Worm (Caenorhabditis elegans): Measurements from ENCODE around the gene F45D3.4.

Gene F45D3.4

ce11 chrV:12551638-12552478 lies 1.1 kb downstream of the F45D3.4 start:
- no peak for TF ChIP-seq bed-1 (GFP tag; IDR thresholded peaks at IDR 0.05)
- no peak for TF ChIP-seq F57C9.4 (tag; optimal IDR thresholded peaks at IDR 0.05)
- peak; percentile 39; the same call in 1 of the 2 replicates for TF ChIP-seq let-526 (GFP tag; IDR thresholded peaks at IDR 0.05)
- no peak for TF ChIP-seq Y56A3A.18 (GFP tag; IDR thresholded peaks at IDR 0.05)
- no peak for TF ChIP-seq snpc-1.1 (tag; optimal IDR thresholded peaks at IDR 0.05; ENCODE audit: insufficient read depth)
- no peak for TF ChIP-seq ceh-91 (GFP tag; IDR thresholded peaks at IDR 0.05)
- TF ChIP-seq F37B4.10 (GFP tag; IDR thresholded peaks at IDR 0.05): no peak
- no peak for TF ChIP-seq C06A6.2 (GFP tag; conservative IDR thresholded peaks at IDR 0.05)
- no peak for TF ChIP-seq K12H6.12 (tag; optimal IDR thresholded peaks at IDR 0.05)
- TF ChIP-seq attf-3 (GFP tag; conservative IDR thresholded peaks at IDR 0.05): no peak
- TF ChIP-seq F22D6.2 (tag; optimal IDR thresholded peaks at IDR 0.05): no peak
- no peak for TF ChIP-seq gei-17 (GFP tag; optimal IDR thresholded peaks at IDR 0.05)
- no peak for TF ChIP-seq lsl-1 (GFP tag; optimal IDR thresholded peaks at IDR 0.05)
- no peak for TF ChIP-seq ztf-22 (GFP tag; optimal IDR thresholded peaks at IDR 0.05)
- no peak for TF ChIP-seq ztf-6 (GFP tag; IDR thresholded peaks at IDR 0.05)
- no peak for TF ChIP-seq ets-4 (GFP tag; optimal IDR thresholded peaks at IDR 0.05)
- TF ChIP-seq atf-7 (tag; optimal IDR thresholded peaks at IDR 0.05): no peak
- TF ChIP-seq tbp1 (GFP tag; optimal IDR thresholded peaks at IDR 0.05): peak; percentile 20
- TF ChIP-seq B0336.3 (GFP tag; IDR thresholded peaks at IDR 0.05): peak; percentile 23; the same call in 1 of the 2 replicates
- no peak for TF ChIP-seq mes-4 (tag; optimal IDR thresholded peaks at IDR 0.05)
- TF ChIP-seq ZK185.1 (tag; optimal IDR thresholded peaks at IDR 0.05; ENCODE audit: poor library complexity, severe bottlenecking): no peak
- no peak for TF ChIP-seq tbx-9 (tag; optimal IDR thresholded peaks at IDR 0.05; ENCODE audit: borderline replicate concordance)
- peak; percentile 17; the same call in 1 of the 2 replicates for TF ChIP-seq dox-1 (GFP tag; IDR thresholded peaks at IDR 0.05)
- TF ChIP-seq sdz-38 (tag; optimal IDR thresholded peaks at IDR 0.05): no peak
- no peak for TF ChIP-seq F39B2.1 (GFP tag; IDR thresholded peaks at IDR 0.05)
- TF ChIP-seq cebp-1 (GFP tag; IDR thresholded peaks at IDR 0.05): no peak
- TF ChIP-seq cebp-1 (tag; optimal IDR thresholded peaks at IDR 0.05): no peak
- no peak for TF ChIP-seq rcor-1 (GFP tag; IDR thresholded peaks at IDR 0.05)
- no peak for TF ChIP-seq ztf-3 (GFP tag; optimal IDR thresholded peaks at IDR 0.05)
- no peak for TF ChIP-seq zfh-2 (GFP tag; conservative IDR thresholded peaks at IDR 0.05)
- TF ChIP-seq ama-1 (optimal IDR thresholded peaks at IDR 0.05): peak; percentile 87
- no peak for TF ChIP-seq ama-1 (GFP tag; optimal IDR thresholded peaks at IDR 0.05)
- no peak for TF ChIP-seq nhr-80 (tag; optimal IDR thresholded peaks at IDR 0.05)
- peak; percentile 65 for TF ChIP-seq K11D2.4 (GFP tag; IDR thresholded peaks at IDR 0.05)
- TF ChIP-seq nfya-2 (GFP tag; IDR thresholded peaks at IDR 0.05): no peak
- no peak for TF ChIP-seq B0019.2 (GFP tag; conservative IDR thresholded peaks at IDR 0.05)
- no peak for TF ChIP-seq aptf-3 (GFP tag; IDR thresholded peaks at IDR 0.05)
- TF ChIP-seq repo-1 (tag; optimal IDR thresholded peaks at IDR 0.05): no peak
- no peak for TF ChIP-seq F10E7.11 (tag; optimal IDR thresholded peaks at IDR 0.05)
- no peak for TF ChIP-seq aptf-2 (GFP tag; conservative IDR thresholded peaks at IDR 0.05)
- TF ChIP-seq somi-1 (GFP tag; optimal IDR thresholded peaks at IDR 0.05): no peak
- no peak for TF ChIP-seq B0261.1 (tag; optimal IDR thresholded peaks at IDR 0.05)
- TF ChIP-seq Y67H2A.10 (GFP tag; conservative IDR thresholded peaks at IDR 0.05): no peak
- TF ChIP-seq egl-18 (GFP tag; IDR thresholded peaks at IDR 0.05): no peak
- 0 out of 2 replicates have a peak, but pooled peaks have one; percentile 26 for TF ChIP-seq Y53G8AR.9 (GFP tag; conservative IDR thresholded peaks at IDR 0.05)
- TF ChIP-seq ztf-18 (tag; optimal IDR thresholded peaks at IDR 0.05): no peak
- peak; percentile 13 for TF ChIP-seq ztf-26 (tag; optimal IDR thresholded peaks at IDR 0.05)
- TF ChIP-seq lin-26 (GFP tag; IDR thresholded peaks at IDR 0.05): peak; percentile 59; the same call in 1 of the 2 replicates
- TF ChIP-seq efl-1 (GFP tag; optimal IDR thresholded peaks at IDR 0.05): no peak
